Worm (Caenorhabditis elegans): ENCODE data around the gene nrsn-1.
A peak's percentile ranks its signal among the peaks of the same experiment; 100 is the strongest.

Gene nrsn-1

ce11 chrV:3716279-3716887, 614 bp upstream of the nrsn-1 start:
- TF ChIP-seq ceh-28 (tag; optimal IDR thresholded peaks at IDR 0.05) = no peak
- TF ChIP-seq ceh-16 (tag; optimal IDR thresholded peaks at IDR 0.05) = no peak
- TF ChIP-seq nhr-23 (tag; optimal IDR thresholded peaks at IDR 0.05) = no peak
- no peak for TF ChIP-seq ZK546.5 (tag; optimal IDR thresholded peaks at IDR 0.05)
- no peak for TF ChIP-seq ztf-4 (tag; optimal IDR thresholded peaks at IDR 0.05)
- peak; percentile 72 for TF ChIP-seq nfya-1 (tag; optimal IDR thresholded peaks at IDR 0.05; ENCODE audit: insufficient read depth)
- TF ChIP-seq lin-39 (tag; optimal IDR thresholded peaks at IDR 0.05) = peak; percentile 59
- TF ChIP-seq nhr-25 (tag; optimal IDR thresholded peaks at IDR 0.05) = no peak
- no peak for TF ChIP-seq nhr-76 (tag; optimal IDR thresholded peaks at IDR 0.05)
- no peak for TF ChIP-seq unc-39 (tag; optimal IDR thresholded peaks at IDR 0.05)
- no peak for TF ChIP-seq eor-1 (tag; optimal IDR thresholded peaks at IDR 0.05)
- no peak for TF ChIP-seq ztf-11 (tag; optimal IDR thresholded peaks at IDR 0.05)
- no peak for TF ChIP-seq ceh-82 (tag; optimal IDR thresholded peaks at IDR 0.05)
- TF ChIP-seq pha-4 (tag; optimal IDR thresholded peaks at IDR 0.05) = no peak
- TF ChIP-seq nhr-43 (tag; optimal IDR thresholded peaks at IDR 0.05; ENCODE audit: poor library complexity, severe bottlenecking) = no peak
- no peak for TF ChIP-seq elt-1 (tag; optimal IDR thresholded peaks at IDR 0.05)
- no peak for TF ChIP-seq skn-1 (tag; optimal IDR thresholded peaks at IDR 0.05)
- peak; percentile 25 for TF ChIP-seq ama-1 (optimal IDR thresholded peaks at IDR 0.05)
- TF ChIP-seq elt-3 (tag; optimal IDR thresholded peaks at IDR 0.05) = no peak
- TF ChIP-seq R02D3.7 (tag; optimal IDR thresholded peaks at IDR 0.05) = no peak
- TF ChIP-seq egl-27 (tag; optimal IDR thresholded peaks at IDR 0.05) = no peak
- TF ChIP-seq fkh-2 (tag; optimal IDR thresholded peaks at IDR 0.05) = no peak
- TF ChIP-seq fkh-10 (GFP tag; optimal IDR thresholded peaks at IDR 0.05) = peak; percentile 88
- peak; percentile 91 for TF ChIP-seq unc-62 (GFP tag; optimal IDR thresholded peaks at IDR 0.05)
- no peak for TF ChIP-seq lin-15B (tag; optimal IDR thresholded peaks at IDR 0.05)
- no peak for TF ChIP-seq sea-2 (GFP tag; optimal IDR thresholded peaks at IDR 0.05)

- TF ChIP-seq nfya-1 (tag; optimal IDR thresholded peaks at IDR 0.05; ENCODE audit: insufficient read depth) = no peak
- no peak for TF ChIP-seq ceh-9 (tag; optimal IDR thresholded peaks at IDR 0.05)
- no peak for TF ChIP-seq nhr-67 (tag; optimal IDR thresholded peaks at IDR 0.05)
- TF ChIP-seq skn-1 (tag; optimal IDR thresholded peaks at IDR 0.05) = no peak
- no peak for TF ChIP-seq hmg-11 (tag; optimal IDR thresholded peaks at IDR 0.05)
- TF ChIP-seq R02D3.7 (tag; optimal IDR thresholded peaks at IDR 0.05) = no peak
- TF ChIP-seq ztf-11 (tag; optimal IDR thresholded peaks at IDR 0.05) = no peak
- TF ChIP-seq nhr-23 (tag; optimal IDR thresholded peaks at IDR 0.05) = no peak
- no peak for TF ChIP-seq pha-4 (tag; optimal IDR thresholded peaks at IDR 0.05)
- no peak for TF ChIP-seq ztf-4 (tag; optimal IDR thresholded peaks at IDR 0.05)
Observed at ce11 chrV:3714750-3715149, 1.0 kb downstream of the nrsn-1 start.

ce11 chrV:3712955-3713354, 2.8 kb downstream of the nrsn-1 start:
- TF ChIP-seq pha-4 (tag; optimal IDR thresholded peaks at IDR 0.05) (no peak), ceh-16 (tag; optimal IDR thresholded peaks at IDR 0.05) (no peak), ceh-28 (tag; optimal IDR thresholded peaks at IDR 0.05) (peak; percentile 52), ceh-82 (tag; optimal IDR thresholded peaks at IDR 0.05) (no peak), zag-1 (tag; optimal IDR thresholded peaks at IDR 0.05) (no peak)

- TF ChIP-seq fos-1 (tag; optimal IDR thresholded peaks at IDR 0.05) (no peak), ceh-28 (tag; optimal IDR thresholded peaks at IDR 0.05) (no peak), pha-4 (tag; optimal IDR thresholded peaks at IDR 0.05) (no peak), nfya-1 (tag; optimal IDR thresholded peaks at IDR 0.05; ENCODE audit: insufficient read depth) (no peak), nhr-28 (tag; optimal IDR thresholded peaks at IDR 0.05) (no peak), lin-15B (tag; optimal IDR thresholded peaks at IDR 0.05) (no peak), lin-39 (tag; optimal IDR thresholded peaks at IDR 0.05) (no peak)
Observed at ce11 chrV:3712192-3712591, 3.6 kb downstream of the nrsn-1 start.

ce11 chrV:3711544-3711943, 4.2 kb downstream of the nrsn-1 start:
- TF ChIP-seq egl-27 (tag; optimal IDR thresholded peaks at IDR 0.05) (no peak), nhr-28 (tag; optimal IDR thresholded peaks at IDR 0.05) (no peak), jun-1 (tag; optimal IDR thresholded peaks at IDR 0.05) (no peak), lsy-12 (tag; optimal IDR thresholded peaks at IDR 0.05) (no peak), unc-39 (tag; optimal IDR thresholded peaks at IDR 0.05) (no peak), elt-2 (tag; optimal IDR thresholded peaks at IDR 0.05) (no peak), skn-1 (tag; optimal IDR thresholded peaks at IDR 0.05) (no peak), elt-1 (tag; optimal IDR thresholded peaks at IDR 0.05) (no peak), unc-62 (GFP tag; optimal IDR thresholded peaks at IDR 0.05) (no peak), ztf-11 (tag; optimal IDR thresholded peaks at IDR 0.05) (no peak), pqm-1 (tag; optimal IDR thresholded peaks at IDR 0.05) (no peak), ZK546.5 (tag; optimal IDR thresholded peaks at IDR 0.05) (no peak), nfya-1 (tag; optimal IDR thresholded peaks at IDR 0.05; ENCODE audit: insufficient read depth) (no peak), lin-39 (tag; optimal IDR thresholded peaks at IDR 0.05) (no peak)
